Fruit fly (Drosophila melanogaster): ENCODE results near the gene CG17746.

The CG17746 gene

dm6 chr3L:3198447-3199402 is 40.7 kb downstream of the CG17746 start, which contains the start of the genes CG32276 and gry (continued):
- peak; percentile 40 for TF ChIP-seq CG8281 (tag; optimal IDR thresholded peaks at IDR 0.05)
- TF ChIP-seq kay (GFP tag; optimal IDR thresholded peaks at IDR 0.05), result peak; percentile 83
- no peak for TF ChIP-seq oc (tag; optimal IDR thresholded peaks at IDR 0.05)
- no peak; the same call in 1 of the 2 replicates for TF ChIP-seq amos (GFP tag; IDR thresholded peaks at IDR 0.05; ENCODE audit: partially characterized antibody)
- TF ChIP-seq danr (GFP tag; IDR thresholded peaks at IDR 0.05), result peak; percentile 63
- peak; percentile 62 for TF ChIP-seq stc (GFP tag; IDR thresholded peaks at IDR 0.05)
- peak; percentile 81 for TF ChIP-seq ind (GFP tag; optimal IDR thresholded peaks at IDR 0.05)
- peak; percentile 58 for TF ChIP-seq CG8089 (GFP tag; optimal IDR thresholded peaks at IDR 0.05)
- no peak for TF ChIP-seq CTCF (GFP tag; optimal IDR thresholded peaks at IDR 0.05)
- TF ChIP-seq Sox102F (GFP tag; optimal IDR thresholded peaks at IDR 0.05), result no peak
- TF ChIP-seq Antp (GFP tag; optimal IDR thresholded peaks at IDR 0.05), result peak; percentile 79
- TF ChIP-seq CG11247 (GFP tag; IDR thresholded peaks at IDR 0.05), result peak; percentile 54
- peak; percentile 25; the same call in 1 of the 2 replicates for TF ChIP-seq ttk (GFP tag; IDR thresholded peaks at IDR 0.05)
- peak; percentile 84 for TF ChIP-seq CG13424 (tag; optimal IDR thresholded peaks at IDR 0.05)
- no peak for TF ChIP-seq schlank (tag; optimal IDR thresholded peaks at IDR 0.05)
- peak; percentile 81 for TF ChIP-seq CG17186 (GFP tag; optimal IDR thresholded peaks at IDR 0.05)
- TF ChIP-seq al (GFP tag; IDR thresholded peaks at IDR 0.05), result peak; percentile 73
- peak; percentile 84 for TF ChIP-seq CG30403 (GFP tag; optimal IDR thresholded peaks at IDR 0.05)
- no peak for TF ChIP-seq Awh (GFP tag; IDR thresholded peaks at IDR 0.05)
- TF ChIP-seq CG14441 (GFP tag; IDR thresholded peaks at IDR 0.05), result peak; percentile 60
- no peak for TF ChIP-seq CG8359 (GFP tag; optimal IDR thresholded peaks at IDR 0.05; ENCODE audit: borderline replicate concordance)
- no peak for TF ChIP-seq CG13894 (tag; optimal IDR thresholded peaks at IDR 0.05)
- no peak for TF ChIP-seq CG12744 (GFP tag; optimal IDR thresholded peaks at IDR 0.05)
- no peak for TF ChIP-seq unc-4 (GFP tag; IDR thresholded peaks at IDR 0.05; ENCODE audit: partially characterized antibody)
- TF ChIP-seq MESR4 (GFP tag; optimal IDR thresholded peaks at IDR 0.05), result peak; percentile 89
- TF ChIP-seq chn (GFP tag; optimal IDR thresholded peaks at IDR 0.05), result peak; percentile 77
- peak; percentile 9 for TF ChIP-seq CG30431 (GFP tag; optimal IDR thresholded peaks at IDR 0.05)
- peak; percentile 80 for TF ChIP-seq CG13775 (GFP tag; optimal IDR thresholded peaks at IDR 0.05)
- TF ChIP-seq ftz-f1 (GFP tag; optimal IDR thresholded peaks at IDR 0.05), result peak; percentile 83
- peak; percentile 89 for TF ChIP-seq CHES-1-like (GFP tag; optimal IDR thresholded peaks at IDR 0.05)
- TF ChIP-seq CG18764 (GFP tag; optimal IDR thresholded peaks at IDR 0.05), result peak; percentile 74
- TF ChIP-seq hbn (GFP tag; IDR thresholded peaks at IDR 0.05; ENCODE audit: partially characterized antibody), result peak; percentile 26; the same call in 1 of the 2 replicates
- TF ChIP-seq toy (GFP tag; IDR thresholded peaks at IDR 0.05), result peak; percentile 40; the same call in 1 of the 2 replicates
- TF ChIP-seq Lhr (GFP tag; optimal IDR thresholded peaks at IDR 0.05), result peak; percentile 75
- peak; percentile 85 for TF ChIP-seq Hsf (GFP tag; optimal IDR thresholded peaks at IDR 0.05)
- TF ChIP-seq tio (GFP tag; optimal IDR thresholded peaks at IDR 0.05), result no peak
- peak; percentile 73 for TF ChIP-seq CG34422 (GFP tag; IDR thresholded peaks at IDR 0.05)
- no peak for TF ChIP-seq zen2 (GFP tag; IDR thresholded peaks at IDR 0.05; ENCODE audit: partially characterized antibody)
- TF ChIP-seq Dbx (GFP tag; IDR thresholded peaks at IDR 0.05), result peak; percentile 69; the same call in 1 of the 3 replicates
- peak; percentile 26 for TF ChIP-seq salm (tag; optimal IDR thresholded peaks at IDR 0.05)
- no peak for TF ChIP-seq grau (tag; optimal IDR thresholded peaks at IDR 0.05)
- peak in 1 of 2 experiments; percentile 66 for TF ChIP-seq bsh (GFP tag; optimal IDR thresholded peaks at IDR 0.05)
- TF ChIP-seq sima (GFP tag; optimal IDR thresholded peaks at IDR 0.05), result no peak
- TF ChIP-seq NC2β (GFP tag; optimal IDR thresholded peaks at IDR 0.05), result peak; percentile 84
- TF ChIP-seq crp (GFP tag; optimal IDR thresholded peaks at IDR 0.05), result peak in 1 of 2 experiments; percentile 60
- peak; percentile 36 for TF ChIP-seq pb (GFP tag; optimal IDR thresholded peaks at IDR 0.05)
- peak; percentile 91 for TF ChIP-seq CG14710 (tag; optimal IDR thresholded peaks at IDR 0.05)
- TF ChIP-seq CG31388 (GFP tag; optimal IDR thresholded peaks at IDR 0.05), result peak; percentile 55

Measured in whole organism, embryonic.